Worm (Caenorhabditis elegans) whole organism, dauer: ENCODE data around the gene F46H5.5.

Experiments
- unc-62 ChIP-seq: sonication (generic microtip); optimal IDR thresholded peaks from 2 replicates; lab custom pipeline; 2017; ENCODE audit warnings: missing biosample characterization, missing genetic modification reagents, missing genetic modification characterization

Gene F46H5.5

ce11 chrX:7230321-7230720 lies 26.5 kb downstream of the F46H5.5 start:
- no peak for TF ChIP-seq unc-62 (GFP tag; lab: Kevin White, UChicago)

DNA sequence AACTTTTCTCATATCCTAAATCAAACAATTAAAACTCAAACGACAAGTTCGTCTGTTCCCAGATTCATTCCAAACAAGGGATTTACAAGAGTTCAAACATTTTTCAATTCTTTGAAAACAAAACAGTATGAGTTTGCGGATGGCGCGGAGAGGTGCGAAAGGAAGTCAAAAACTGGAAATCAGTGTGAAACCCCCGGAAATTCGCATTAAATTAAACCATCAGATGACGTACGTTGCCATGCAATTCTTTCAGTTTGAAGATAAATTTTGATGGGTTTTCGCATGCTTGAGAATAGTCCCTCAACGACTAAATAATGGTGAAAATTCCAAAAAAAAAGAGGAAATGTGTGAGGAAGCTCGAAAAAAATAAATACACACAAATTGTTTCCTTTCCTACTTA lies 27.4 kb downstream of the F46H5.5 start:
- TF ChIP-seq unc-62 (GFP tag; lab: Kevin White, UChicago): no peak

- TF ChIP-seq unc-62 (GFP tag; lab: Kevin White, UChicago): no peak
These were observed 31.8 kb downstream of the F46H5.5 start for ce11 chrX:7225028-7225427.

ce11 chrX:7224510-7224909 lies 32.3 kb downstream of the F46H5.5 start:
- TF ChIP-seq unc-62 (GFP tag; lab: Kevin White, UChicago): no peak

DNA sequence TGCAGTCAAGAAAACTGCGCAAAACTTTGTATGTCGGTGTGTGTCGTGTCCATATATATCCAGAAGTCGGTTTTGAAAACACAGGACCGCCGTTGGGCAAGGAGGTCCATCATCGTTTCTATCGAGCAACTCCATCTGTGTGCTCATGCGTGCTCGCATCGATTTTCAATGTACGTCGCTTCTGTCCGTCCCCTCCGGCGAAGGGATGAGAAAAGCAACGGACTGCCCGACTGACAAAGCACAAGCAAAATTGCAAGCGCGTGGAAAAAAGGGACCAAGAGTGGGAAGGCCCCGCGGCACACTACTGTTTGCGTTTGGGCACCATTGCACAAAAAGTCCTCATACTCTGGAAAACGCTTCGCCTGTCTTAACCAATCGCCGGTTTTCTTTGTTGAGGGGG lies 34.4 kb downstream of the F46H5.5 start:
- no peak for TF ChIP-seq unc-62 (GFP tag; lab: Kevin White, UChicago)

ce11 chrX:7220209-7220608 lies 36.6 kb downstream of the F46H5.5 start:
- TF ChIP-seq unc-62 (GFP tag; lab: Kevin White, UChicago): no peak

ce11 chrX:7217704-7218479 lies 38.9 kb downstream of the F46H5.5 start, which contains the start of gene syd-9:
Gene syd-9, plus strand, starts transcription at chrX:7218097.
- no peak for TF ChIP-seq unc-62 (GFP tag; lab: Kevin White, UChicago)

DNA sequence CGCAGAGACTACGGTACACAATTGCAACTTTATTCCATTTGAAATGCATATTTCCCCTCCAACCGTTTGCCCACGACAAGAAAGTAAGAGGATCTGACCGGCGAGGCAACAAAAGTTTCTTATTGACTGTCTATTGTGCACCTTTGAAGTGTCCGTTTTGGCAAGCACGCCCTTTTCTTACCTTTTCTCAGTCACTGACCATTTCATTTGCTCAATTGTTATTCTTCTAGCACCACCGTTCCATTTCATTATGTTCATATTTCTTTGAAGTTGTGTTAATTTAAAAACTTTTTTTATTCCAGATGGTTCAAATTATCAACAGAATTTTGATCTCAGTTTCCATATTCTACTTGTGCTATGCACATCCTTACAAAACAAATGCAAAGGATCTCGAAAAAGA lies 45.4 kb downstream of the F46H5.5 start, which contains the start of gene spp-22:
spp-22 (plus strand) TSS at position 301 of the 400 bp plus-strand sequence.
- TF ChIP-seq unc-62 (GFP tag; lab: Kevin White, UChicago): no peak

DNA sequence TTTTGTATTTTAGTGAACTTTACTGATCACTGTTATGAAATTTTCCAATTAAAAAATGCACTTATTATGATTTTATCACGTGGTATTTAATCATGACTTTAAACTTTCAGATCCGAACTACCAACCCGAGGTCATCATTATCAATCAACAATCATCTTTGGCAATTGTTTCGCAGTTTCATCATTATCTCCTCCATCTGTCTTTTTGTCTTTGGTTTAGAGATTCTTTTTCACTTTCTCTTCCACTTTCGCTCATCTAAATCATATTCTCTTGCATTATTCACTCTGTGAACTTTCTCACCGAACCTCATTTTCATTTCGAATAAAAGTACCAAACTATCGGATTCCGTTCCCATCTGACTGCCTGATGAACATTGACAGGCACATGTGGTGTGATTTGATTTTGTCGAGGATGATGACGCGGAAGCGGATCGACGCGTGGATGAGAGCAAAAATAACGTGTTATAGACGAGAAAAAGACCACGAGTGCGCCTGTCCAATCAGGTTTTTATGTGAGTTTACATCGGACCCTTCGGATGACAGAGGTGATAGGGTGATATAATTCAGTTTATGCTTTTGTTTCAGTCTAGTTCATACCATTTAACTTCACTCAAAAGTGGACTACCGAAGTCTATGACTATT lies 46.2 kb downstream of the F46H5.5 start:
- no peak for TF ChIP-seq unc-62 (GFP tag; lab: Kevin White, UChicago)

- TF ChIP-seq unc-62 (GFP tag; lab: Kevin White, UChicago): no peak
These were observed 47.6 kb downstream of the F46H5.5 start for ce11 chrX:7209151-7209550.

ce11 chrX:7206419-7206818 lies 50.4 kb downstream of the F46H5.5 start, which contains the start of gene ZK867.2:
Gene ZK867.2, plus strand, starts transcription at chrX:7206719.
- no peak for TF ChIP-seq unc-62 (GFP tag; lab: Kevin White, UChicago)
